Worm (Caenorhabditis elegans): ENCODE data around the gene ZK688.9.

- no peak for TF ChIP-seq C34F6.9 (tag; optimal IDR thresholded peaks at IDR 0.05)
- no peak for TF ChIP-seq R02D3.7 (tag; optimal IDR thresholded peaks at IDR 0.05)
- TF ChIP-seq snpc-4 (tag; optimal IDR thresholded peaks at IDR 0.05) = no peak
- TF ChIP-seq ceh-82 (tag; optimal IDR thresholded peaks at IDR 0.05) = no peak
- no peak for TF ChIP-seq zag-1 (tag; optimal IDR thresholded peaks at IDR 0.05)
- no peak for TF ChIP-seq unc-62 (GFP tag; optimal IDR thresholded peaks at IDR 0.05)
- TF ChIP-seq nhr-237 (tag; optimal IDR thresholded peaks at IDR 0.05) = no peak
- TF ChIP-seq egl-27 (tag; optimal IDR thresholded peaks at IDR 0.05) = no peak
- TF ChIP-seq nhr-21 (tag; optimal IDR thresholded peaks at IDR 0.05) = no peak
- no peak for TF ChIP-seq mab-5 (tag; optimal IDR thresholded peaks at IDR 0.05)
- TF ChIP-seq nhr-11 (tag; optimal IDR thresholded peaks at IDR 0.05) = no peak
Measured at ce11 chrIII:7843536-7843935, 39.3 kb downstream of the ZK688.9 start, which contains the start of gene ZK652.8.

All from whole organism, L2 larva.